Fruit fly (Drosophila melanogaster): ENCODE data around the gene trk.

- no peak for TF ChIP-seq pan (optimal IDR thresholded peaks at IDR 0.05)
- no peak for TF ChIP-seq lola (GFP tag; optimal IDR thresholded peaks at IDR 0.05)
- no peak for TF ChIP-seq dl (GFP tag; optimal IDR thresholded peaks at IDR 0.05; ENCODE audit: insufficient read depth in 1 of 2, partially characterized antibody in 2 of 2)
- TF ChIP-seq Dfd (GFP tag; optimal IDR thresholded peaks at IDR 0.05) = no peak
- no peak for TF ChIP-seq Vsx2 (GFP tag; optimal IDR thresholded peaks at IDR 0.05; ENCODE audit: partially characterized antibody)
- TF ChIP-seq Sp1 (GFP tag; optimal IDR thresholded peaks at IDR 0.05) = no peak
- TF ChIP-seq Myc (optimal IDR thresholded peaks at IDR 0.05) = no peak
Measured at dm6 chr2L:10231510-10231909, 40.6 kb downstream of the trk start, which contains the start of gene ova.
